Fruit fly (Drosophila melanogaster) whole organism, embryonic: ENCODE measurements around the gene Ptth.

ENCODE experiments used
- ATbp ChIP-seq: fragments of 200-800 bp; sonication (Bioruptor generic); optimal IDR thresholded peaks from 2 replicates; lab custom pipeline; 2017; ENCODE audit warnings: missing biosample characterization, mild to moderate bottlenecking, missing genetic modification characterization, missing genetic modification reagents
- CG1024 ChIP-seq: fragments of 200-800 bp; sonication (Bioruptor generic); IDR thresholded peaks from 2 replicates; pipeline ENCODE4 v1.3.6; 2022; ENCODE audit warnings: missing biosample characterization, missing genetic modification characterization
- CG10462 ChIP-seq: fragments of 200-800 bp; sonication (Bioruptor generic); optimal IDR thresholded peaks from 2 replicates; lab custom pipeline; 2016; ENCODE audit warnings: missing biosample characterization, missing genetic modification characterization
- CG12104 ChIP-seq: fragments of 200-800 bp; sonication (Bioruptor generic); optimal IDR thresholded peaks from 3 replicates; lab custom pipeline; 2016; ENCODE audit warnings: missing biosample characterization, missing genetic modification characterization
- CG12391 ChIP-seq: fragments of 200-800 bp; sonication (Bioruptor generic); optimal IDR thresholded peaks from 3 replicates; lab custom pipeline; 2018; ENCODE audit warnings: missing biosample characterization, mild to moderate bottlenecking, missing genetic modification characterization, moderate library complexity
- CG17568 ChIP-seq: fragments of 200-800 bp; sonication (Bioruptor generic); optimal IDR thresholded peaks from 2 replicates; lab custom pipeline; 2018; ENCODE audit warnings: missing biosample characterization, mild to moderate bottlenecking, missing genetic modification characterization, moderate library complexity
- CG17912 ChIP-seq: fragments of 200-800 bp; sonication (Bioruptor generic); optimal IDR thresholded peaks from 2 replicates; lab custom pipeline; 2018; ENCODE audit warnings: missing biosample characterization, mild to moderate bottlenecking, missing genetic modification characterization
- CG30431 ChIP-seq: fragments of 200-800 bp; sonication (Bioruptor generic); optimal IDR thresholded peaks from 2 replicates; lab custom pipeline; 2017; ENCODE audit warnings: missing biosample characterization, missing genetic modification characterization
- CG31224 ChIP-seq: fragments of 200-800 bp; sonication (Bioruptor generic); IDR thresholded peaks from 2 replicates; pipeline ENCODE4 v1.3.6; 2022; ENCODE audit warnings: missing biosample characterization, missing genetic modification characterization
- CG34376 ChIP-seq: fragments of 200-800 bp; sonication (Bioruptor generic); optimal IDR thresholded peaks from 2 replicates; lab custom pipeline; 2018; ENCODE audit warnings: missing biosample characterization, mild to moderate bottlenecking, missing genetic modification characterization
- CG34422 ChIP-seq: fragments of 200-800 bp; sonication (Bioruptor generic); IDR thresholded peaks from 3 replicates; pipeline ENCODE4 v1.3.6; 2022; ENCODE audit warnings: missing biosample characterization, missing genetic modification characterization
- CG6791 ChIP-seq: fragments of 200-800 bp; sonication (Bioruptor generic); IDR thresholded peaks from 3 replicates; pipeline ENCODE4 v1.3.6; 2022; ENCODE audit warnings: missing biosample characterization, missing genetic modification characterization; ENCODE audit not compliant: partially characterized antibody
- CG6854 ChIP-seq: fragments of 200-800 bp; sonication (Bioruptor generic); optimal IDR thresholded peaks from 3 replicates; lab custom pipeline; 2017; ENCODE audit warnings: missing biosample characterization, mild to moderate bottlenecking, missing genetic modification characterization
- CG7963 ChIP-seq: fragments of 200-800 bp; sonication (Bioruptor generic); IDR thresholded peaks from 3 replicates; pipeline ENCODE4 v1.3.6; 2022; ENCODE audit warnings: missing biosample characterization, missing genetic modification characterization; ENCODE audit not compliant: partially characterized antibody
- Deaf1 ChIP-seq: fragments of 200-800 bp; optimal IDR thresholded peaks from 3 replicates; lab custom pipeline; 2019; ENCODE audit warnings: missing biosample characterization, mild to moderate bottlenecking, missing genetic modification characterization, moderate library complexity
- Dll ChIP-seq: fragments of 200-800 bp; sonication (Bioruptor generic); IDR thresholded peaks from 4 replicates; pipeline ENCODE4 v1.3.6; 2022; ENCODE audit warnings: missing biosample characterization, missing genetic modification characterization; ENCODE audit not compliant: partially characterized antibody
- Doc3 ChIP-seq: fragments of 200-800 bp; sonication (Bioruptor generic); IDR thresholded peaks from 3 replicates; pipeline ENCODE4 v1.3.6; 2022; ENCODE audit warnings: missing biosample characterization, missing genetic modification characterization; ENCODE audit not compliant: partially characterized antibody
- Drgx ChIP-seq: fragments of 200-800 bp; sonication (Bioruptor generic); IDR thresholded peaks from 2 replicates; pipeline ENCODE4 v1.3.6; 2022; ENCODE audit warnings: missing biosample characterization, missing genetic modification characterization
- Gsc ChIP-seq: fragments of 200-800 bp; sonication (Bioruptor generic); IDR thresholded peaks from 2 replicates; pipeline ENCODE4 v1.3.6; 2022; ENCODE audit warnings: missing biosample characterization, missing genetic modification characterization
- HLH54F ChIP-seq: fragments of 200-800 bp; sonication (Bioruptor generic); optimal IDR thresholded peaks from 3 replicates; lab custom pipeline; 2016; ENCODE audit warnings: missing biosample characterization, missing genetic modification characterization
- Hr78 ChIP-seq, 2 experiments: fragments of 200-800 bp in 1 of 2; fragments of >200 bp in 1 of 2; sonication (Bioruptor generic) in 1 of 2; optimal IDR thresholded peaks; 2 replicates each; lab custom pipeline; 2017 to 2019; ENCODE audit warnings: missing biosample characterization in 2 of 2, missing genetic modification characterization in 2 of 2, mild to moderate bottlenecking in 1 of 2, moderate library complexity in 1 of 2
- MESR4 ChIP-seq: fragments of 200-800 bp; sonication (Bioruptor generic); optimal IDR thresholded peaks from 2 replicates; lab custom pipeline; 2018; ENCODE audit warnings: missing biosample characterization, mild to moderate bottlenecking, missing genetic modification characterization, moderate library complexity
- Mes4 ChIP-seq: fragments of 200-800 bp; sonication (Bioruptor generic); optimal IDR thresholded peaks from 2 replicates; lab custom pipeline; 2016; ENCODE audit warnings: missing biosample characterization, missing genetic modification characterization
- Opbp ChIP-seq: fragments of 200-800 bp; sonication (Bioruptor generic); IDR thresholded peaks from 3 replicates; pipeline ENCODE4 v1.3.6; 2022; ENCODE audit warnings: missing biosample characterization, missing genetic modification characterization; ENCODE audit not compliant: partially characterized antibody
- Pdp1 ChIP-seq, 2 experiments: fragments of 200-800 bp; sonication (Bioruptor generic); optimal IDR thresholded peaks; 3 replicates each; lab custom pipeline; 2016; ENCODE audit warnings: missing biosample characterization in 2 of 2, missing genetic modification characterization in 2 of 2, mild to moderate bottlenecking in 1 of 2, moderate library complexity in 1 of 2
- Poxn ChIP-seq: fragments of 200-800 bp; sonication (Bioruptor generic); IDR thresholded peaks from 2 replicates; pipeline ENCODE4 v1.3.6; 2022; ENCODE audit warnings: missing biosample characterization, missing genetic modification characterization
- Scr ChIP-seq: fragments of 200-800 bp; sonication (Bioruptor generic); IDR thresholded peaks from 2 replicates; pipeline ENCODE4 v1.3.6; 2022; ENCODE audit warnings: missing biosample characterization, missing genetic modification characterization; ENCODE audit not compliant: partially characterized antibody
- Six4 ChIP-seq: fragments of 200-800 bp; sonication (Bioruptor generic); optimal IDR thresholded peaks from 2 replicates; lab custom pipeline; 2016; ENCODE audit warnings: missing biosample characterization, missing genetic modification characterization
- Sry-β ChIP-seq: fragments of 200-800 bp; sonication (Bioruptor generic); optimal IDR thresholded peaks from 2 replicates; lab custom pipeline; 2018; ENCODE audit warnings: missing biosample characterization, mild to moderate bottlenecking, missing genetic modification characterization, moderate library complexity
- Taf1 ChIP-seq: fragments of 200-800 bp; sonication (Bioruptor generic); IDR thresholded peaks from 2 replicates; pipeline ENCODE4 v1.3.6; 2022; ENCODE audit warnings: missing biosample characterization, missing genetic modification characterization
- al ChIP-seq: fragments of 200-800 bp; sonication (Bioruptor generic); IDR thresholded peaks from 2 replicates; pipeline ENCODE4 v1.3.6; 2022; ENCODE audit warnings: missing biosample characterization, missing genetic modification characterization
- bbx ChIP-seq: fragments of 200-800 bp; sonication (Bioruptor generic); IDR thresholded peaks from 2 replicates; pipeline ENCODE4 v1.3.6; 2022; ENCODE audit warnings: missing biosample characterization, missing genetic modification characterization; ENCODE audit not compliant: partially characterized antibody
- bsh ChIP-seq, 2 experiments: fragments of 200-800 bp; sonication (Bioruptor generic); optimal IDR thresholded peaks; 2 replicates each; lab custom pipeline; 2017 to 2018; ENCODE audit warnings: mild to moderate bottlenecking in 2 of 2, missing biosample characterization in 2 of 2, missing genetic modification characterization in 2 of 2, moderate library complexity in 1 of 2
- cato ChIP-seq: fragments of 200-800 bp; sonication (Bioruptor generic); optimal IDR thresholded peaks from 2 replicates; lab custom pipeline; 2016; ENCODE audit warnings: missing biosample characterization, missing genetic modification characterization, borderline replicate concordance
- chinmo ChIP-seq: fragments of 200-800 bp; sonication (Bioruptor generic); IDR thresholded peaks from 4 replicates; pipeline ENCODE4 v1.3.6; 2022; ENCODE audit warnings: missing biosample characterization, missing genetic modification characterization; ENCODE audit not compliant: partially characterized antibody
- eyg ChIP-seq: fragments of 200-800 bp; sonication (Bioruptor generic); optimal IDR thresholded peaks from 3 replicates; lab custom pipeline; 2016; ENCODE audit warnings: missing biosample characterization, missing genetic modification characterization
- ftz-f1 ChIP-seq: fragments of 200-800 bp; sonication (Bioruptor generic); optimal IDR thresholded peaks from 2 replicates; lab custom pipeline; 2016; ENCODE audit warnings: missing biosample characterization, missing genetic modification characterization
- gcm2 ChIP-seq: fragments of 200-800 bp; sonication (Bioruptor generic); optimal IDR thresholded peaks from 2 replicates; lab custom pipeline; 2016; ENCODE audit warnings: missing biosample characterization, missing genetic modification characterization
- hb ChIP-seq: fragments of 200-800 bp; sonication (Bioruptor generic); IDR thresholded peaks from 3 replicates; pipeline ENCODE4 v1.3.6; 2022; ENCODE audit warnings: missing biosample characterization, missing genetic modification characterization; ENCODE audit not compliant: partially characterized antibody
- lab ChIP-seq: fragments of 200-800 bp; sonication (Bioruptor generic); optimal IDR thresholded peaks from 3 replicates; lab custom pipeline; 2017; ENCODE audit warnings: missing biosample characterization, missing genetic modification characterization, mild to moderate bottlenecking, moderate library complexity, missing genetic modification reagents
- maf-S ChIP-seq: fragments of 200-800 bp; sonication (Bioruptor generic); optimal IDR thresholded peaks from 2 replicates; lab custom pipeline; 2016; ENCODE audit warnings: missing biosample characterization, missing genetic modification characterization
- nau ChIP-seq: fragments of 200-800 bp; sonication (Bioruptor generic); optimal IDR thresholded peaks from 3 replicates; lab custom pipeline; 2017; ENCODE audit warnings: missing biosample characterization, mild to moderate bottlenecking, missing genetic modification characterization, missing genetic modification reagents
- ranshi ChIP-seq: fragments of 200-800 bp; sonication (Bioruptor generic); IDR thresholded peaks from 2 replicates; pipeline ENCODE4 v1.3.6; 2022; ENCODE audit warnings: missing biosample characterization, missing genetic modification characterization
- sna ChIP-seq: fragments of 200-800 bp; sonication (Bioruptor generic); IDR thresholded peaks from 2 replicates; pipeline ENCODE4 v1.3.6; 2022; ENCODE audit warnings: missing biosample characterization, missing genetic modification characterization; ENCODE audit not compliant: partially characterized antibody
- tna ChIP-seq: fragments of 200-800 bp; sonication (Bioruptor generic); IDR thresholded peaks from 2 replicates; pipeline ENCODE4 v1.3.6; 2022; ENCODE audit warnings: missing biosample characterization, missing genetic modification characterization; ENCODE audit not compliant: partially characterized antibody

Ptth gene

dm6 chr2L:563314-563713 lies 13.4 kb downstream of the Ptth start:
- TF ChIP-seq Hr78 (GFP tag; optimal IDR thresholded peaks at IDR 0.05; lab: Kevin White, UChicago) (no peak), bsh (GFP tag; optimal IDR thresholded peaks at IDR 0.05; lab: Kevin White, UChicago) (peak in 1 of 2 experiments; percentile 16), nau (GFP tag; lab: Kevin White, UChicago) (no peak), Drgx (peak; percentile 61), Poxn (no peak), Taf1 (GFP tag; lab: Robert Waterston, UW) (no peak), CG12391 (no peak), ranshi (GFP tag; lab: Robert Waterston, UW) (no peak), Gsc (GFP tag; lab: Robert Waterston, UW) (peak; percentile 43; the same call in 1 of the 2 replicates), CG10462 (GFP tag; lab: Kevin White, UChicago) (no peak), CG31224 (GFP tag; lab: Robert Waterston, UW) (no peak), Six4 (GFP tag; lab: Kevin White, UChicago) (no peak), HLH54F (GFP tag; lab: Kevin White, UChicago) (no peak)

DNA sequence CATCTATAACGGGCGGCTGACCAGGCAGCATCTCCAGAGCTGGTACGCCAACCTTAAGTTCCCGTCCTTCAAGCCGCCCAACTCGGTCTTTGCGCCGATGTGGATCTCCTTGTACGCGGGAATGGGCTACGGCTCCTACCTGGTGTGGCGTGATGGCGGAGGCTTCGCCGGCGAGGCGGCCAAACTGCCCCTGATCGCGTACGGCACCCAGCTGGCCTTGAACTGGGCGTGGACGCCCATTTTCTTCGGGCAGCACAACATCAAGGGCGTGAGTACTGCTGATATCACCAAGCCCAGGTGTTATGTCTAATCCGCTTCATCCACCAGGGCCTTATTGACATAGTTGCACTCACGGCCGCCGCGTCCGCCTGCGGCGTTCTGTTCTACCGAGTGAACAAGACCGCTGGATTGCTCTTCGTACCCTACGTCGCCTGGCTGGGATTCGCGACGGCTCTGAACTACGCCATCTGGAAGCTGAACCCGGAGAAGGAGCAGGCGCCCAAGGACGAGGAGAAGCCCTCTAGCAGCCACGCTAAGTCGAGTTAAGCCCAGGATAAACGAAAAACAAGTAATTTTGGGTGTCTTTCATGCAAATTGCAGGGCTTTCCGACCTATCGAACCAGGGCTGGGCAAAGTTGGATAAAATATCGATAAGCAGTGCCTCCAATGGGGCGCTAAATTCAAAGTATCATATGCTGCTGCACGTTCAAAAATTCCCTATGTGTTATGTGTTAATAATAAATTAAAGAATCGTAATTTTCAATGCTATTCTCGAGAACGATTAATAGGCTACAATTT lies 16.7 kb downstream of the Ptth start, which contains the start of gene rempA:
Gene rempA (minus strand): TSS at position 541 of the 798 bp plus-strand sequence.
- no peak for TF ChIP-seq cato
- no peak for TF ChIP-seq ranshi (GFP tag; lab: Robert Waterston, UW)
- 0 out of 4 replicates have a peak, but pooled peaks have one; percentile 36 for TF ChIP-seq chinmo
- TF ChIP-seq lab: no peak
- peak; percentile 68; the same call in 2 of the 3 replicates for TF ChIP-seq CG6791 (GFP tag; lab: Robert Waterston, UW)
- peak; percentile 66; the same call in 1 of the 3 replicates for TF ChIP-seq hb (GFP tag; lab: Robert Waterston, UW)
- peak; percentile 33 for TF ChIP-seq ftz-f1 (GFP tag; lab: Kevin White, UChicago)
- no peak for TF ChIP-seq eyg (GFP tag; lab: Kevin White, UChicago)
- TF ChIP-seq Deaf1 (tag; lab: Kevin White, UChicago): no peak
- TF ChIP-seq Sry-β: peak; percentile 72
- peak; percentile 28; the same call in 1 of the 2 replicates for TF ChIP-seq tna (GFP tag; lab: Robert Waterston, UW)
- TF ChIP-seq al (GFP tag; lab: Robert Waterston, UW): no peak
- peak; percentile 35 for TF ChIP-seq MESR4 (GFP tag; lab: Kevin White, UChicago)
- peak; percentile 64 for TF ChIP-seq sna (GFP tag; lab: Robert Waterston, UW)
- TF ChIP-seq ATbp (GFP tag; lab: Kevin White, UChicago): no peak
- TF ChIP-seq Doc3: peak; percentile 60
- TF ChIP-seq CG30431 (GFP tag; lab: Kevin White, UChicago): no peak
- no peak for TF ChIP-seq Pdp1 (GFP tag; optimal IDR thresholded peaks at IDR 0.05; lab: Kevin White, UChicago)
- TF ChIP-seq maf-S (GFP tag; lab: Kevin White, UChicago): no peak
- TF ChIP-seq Dll (GFP tag; lab: Robert Waterston, UW): peak; percentile 74
- no peak for TF ChIP-seq gcm2 (GFP tag; lab: Kevin White, UChicago)
- no peak for TF ChIP-seq CG17568 (GFP tag; lab: Kevin White, UChicago)
- no peak for TF ChIP-seq CG34376 (GFP tag; lab: Kevin White, UChicago)
- peak; percentile 78 for TF ChIP-seq bbx (GFP tag; lab: Robert Waterston, UW)
- TF ChIP-seq Scr (GFP tag; lab: Robert Waterston, UW): peak; percentile 71
- 0 out of 3 replicates have a peak, but pooled peaks have one; percentile 33 for TF ChIP-seq CG34422 (GFP tag; lab: Robert Waterston, UW)
- TF ChIP-seq Opbp (GFP tag; lab: Robert Waterston, UW): peak; percentile 69; the same call in 2 of the 3 replicates
- no peak for TF ChIP-seq CG12104
- no peak for TF ChIP-seq CG17912 (GFP tag; lab: Kevin White, UChicago)
- no peak for TF ChIP-seq CG1024
- peak; percentile 53; the same call in 1 of the 3 replicates for TF ChIP-seq CG7963 (GFP tag; lab: Robert Waterston, UW)
- TF ChIP-seq CG6854: no peak
- TF ChIP-seq Mes4 (GFP tag; lab: Kevin White, UChicago): no peak
